Fruit fly (Drosophila melanogaster): ENCODE data around the gene emei.

Gene emei

DNA sequence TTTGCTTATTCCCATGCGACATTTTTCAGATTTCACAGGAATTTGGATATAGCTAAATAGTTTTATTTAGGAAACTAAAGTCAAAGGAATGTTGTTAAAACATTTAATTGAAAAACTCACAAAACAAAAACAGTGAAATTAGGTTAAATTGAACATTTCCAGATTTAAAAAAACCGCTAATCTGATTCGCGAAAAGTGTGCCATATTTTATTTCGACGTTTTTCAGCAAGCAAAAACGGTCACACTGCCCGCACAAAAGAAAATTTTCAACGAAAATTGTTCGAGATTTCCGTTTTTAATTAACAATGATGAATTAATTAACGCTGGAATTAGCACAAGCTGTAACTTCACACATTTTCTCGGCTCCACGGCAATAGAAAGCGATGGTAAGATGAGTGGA is at the start of gene emei, which contains the start of gene CG34012 (continued):
- no peak for TF ChIP-seq aop (GFP tag; IDR thresholded peaks at IDR 0.05)
- peak; percentile 47 for TF ChIP-seq CG9797 (GFP tag; optimal IDR thresholded peaks at IDR 0.05)
- TF ChIP-seq pfk (GFP tag; optimal IDR thresholded peaks at IDR 0.05) = no peak
- TF ChIP-seq CG6272 (GFP tag; IDR thresholded peaks at IDR 0.05) = no peak
- 0 out of 3 replicates have a peak, but pooled peaks have one; percentile 37 for TF ChIP-seq CG34422 (GFP tag; IDR thresholded peaks at IDR 0.05)
- TF ChIP-seq CG12104 (GFP tag; optimal IDR thresholded peaks at IDR 0.05) = no peak
- no peak for TF ChIP-seq CG14667 (GFP tag; IDR thresholded peaks at IDR 0.05)
- no peak for TF ChIP-seq Dip3 (GFP tag; optimal IDR thresholded peaks at IDR 0.05)
- TF ChIP-seq Mes4 (GFP tag; optimal IDR thresholded peaks at IDR 0.05) = no peak
- TF ChIP-seq CG4730 (GFP tag; IDR thresholded peaks at IDR 0.05) = no peak
- TF ChIP-seq ewg (GFP tag; optimal IDR thresholded peaks at IDR 0.05) = no peak
- no peak for TF ChIP-seq bab2 (GFP tag; optimal IDR thresholded peaks at IDR 0.05)
- peak; percentile 82 for TF ChIP-seq bigmax (GFP tag; optimal IDR thresholded peaks at IDR 0.05)
- peak; percentile 43 for TF ChIP-seq pzg (GFP tag; optimal IDR thresholded peaks at IDR 0.05)
- no peak for TF ChIP-seq Fer2 (tag; optimal IDR thresholded peaks at IDR 0.05)
- no peak for TF ChIP-seq CG5180 (GFP tag; optimal IDR thresholded peaks at IDR 0.05)
- TF ChIP-seq CG12219 (GFP tag; optimal IDR thresholded peaks at IDR 0.05) = no peak
- no peak for TF ChIP-seq peb (GFP tag; IDR thresholded peaks at IDR 0.05)
- peak in 1 of 2 experiments; percentile 6 for TF ChIP-seq Pdp1 (GFP tag; optimal IDR thresholded peaks at IDR 0.05)
- TF ChIP-seq bsh (GFP tag; optimal IDR thresholded peaks at IDR 0.05) = no peak
- TF ChIP-seq insv (GFP tag; optimal IDR thresholded peaks at IDR 0.05) = no peak
- TF ChIP-seq Myb (GFP tag; optimal IDR thresholded peaks at IDR 0.05) = peak; percentile 32
- TF ChIP-seq schlank (tag; optimal IDR thresholded peaks at IDR 0.05) = no peak
- TF ChIP-seq CG11696 (GFP tag; IDR thresholded peaks at IDR 0.05) = no peak
- TF ChIP-seq CG4617 (GFP tag; optimal IDR thresholded peaks at IDR 0.05; ENCODE audit: borderline replicate concordance) = peak; percentile 6
- TF ChIP-seq cad (GFP tag; optimal IDR thresholded peaks at IDR 0.05) = no peak
- no peak for TF ChIP-seq HLHmδ (GFP tag; optimal IDR thresholded peaks at IDR 0.05)
- no peak for TF ChIP-seq btn (GFP tag; optimal IDR thresholded peaks at IDR 0.05)
- no peak for TF ChIP-seq Abd-B (GFP tag; optimal IDR thresholded peaks at IDR 0.05)
- TF ChIP-seq Sin3A (optimal IDR thresholded peaks at IDR 0.05) = peak; percentile 21
- TF ChIP-seq Hr3 (GFP tag; optimal IDR thresholded peaks at IDR 0.05) = no peak
- peak; percentile 77 for TF ChIP-seq gfzf (GFP tag; optimal IDR thresholded peaks at IDR 0.05)
- TF ChIP-seq unpg (GFP tag; optimal IDR thresholded peaks at IDR 0.05) = no peak
- TF ChIP-seq CG10267 (tag; optimal IDR thresholded peaks at IDR 0.05) = peak; percentile 10
- no peak for TF ChIP-seq zen2 (GFP tag; IDR thresholded peaks at IDR 0.05; ENCODE audit: partially characterized antibody)
- TF ChIP-seq CG17186 (GFP tag; optimal IDR thresholded peaks at IDR 0.05) = peak; percentile 18
- TF ChIP-seq CG7745 (tag; optimal IDR thresholded peaks at IDR 0.05) = no peak
- TF ChIP-seq Sox100B (GFP tag; optimal IDR thresholded peaks at IDR 0.05) = no peak
- TF ChIP-seq CHES-1-like (GFP tag; optimal IDR thresholded peaks at IDR 0.05) = no peak

DNA sequence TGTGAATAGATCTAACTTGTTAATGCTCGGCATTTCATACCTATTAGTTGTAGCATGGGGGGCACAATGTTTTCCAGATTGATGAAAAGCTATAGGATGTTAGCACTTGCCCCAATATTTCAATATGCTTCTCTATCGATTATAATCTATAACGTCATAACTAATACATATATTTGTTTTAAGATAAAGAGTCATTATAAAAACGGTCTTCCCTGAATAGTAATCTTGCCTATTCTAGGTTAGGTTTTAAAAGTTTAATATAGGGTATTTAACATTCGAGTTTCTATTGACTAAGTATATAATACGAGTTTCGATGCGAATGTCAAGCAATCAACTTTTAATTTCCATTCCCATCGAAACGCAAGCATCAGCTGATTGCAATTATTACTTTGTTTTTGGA is 48.3 kb upstream of the emei start, which contains the start of the genes CG6321 and Blos2:
TSS of gene CG6321 (minus strand) at position 25 of the 400 bp plus-strand sequence.
TSS of gene Blos2 (plus strand) at position 372 of the 400 bp plus-strand sequence.
- TF ChIP-seq abd-A (tag; optimal IDR thresholded peaks at IDR 0.05) (no peak), CG10431 (GFP tag; optimal IDR thresholded peaks at IDR 0.05) (no peak), hb (GFP tag; IDR thresholded peaks at IDR 0.05; ENCODE audit: partially characterized antibody) (no peak), Dref (GFP tag; IDR thresholded peaks at IDR 0.05) (no peak), twi (tag; optimal IDR thresholded peaks at IDR 0.05) (peak; percentile 51), wdn (GFP tag; IDR thresholded peaks at IDR 0.05) (no peak), Doc2 (GFP tag; IDR thresholded peaks at IDR 0.05) (no peak), CG7963 (GFP tag; IDR thresholded peaks at IDR 0.05; ENCODE audit: partially characterized antibody) (no peak), nom (GFP tag; optimal IDR thresholded peaks at IDR 0.05) (peak; percentile 20), Dip3 (GFP tag; optimal IDR thresholded peaks at IDR 0.05) (peak; percentile 46), tap (tag; optimal IDR thresholded peaks at IDR 0.05) (peak; percentile 84), tna (GFP tag; IDR thresholded peaks at IDR 0.05; ENCODE audit: partially characterized antibody) (no peak), CG10321 (GFP tag; IDR thresholded peaks at IDR 0.05) (no peak), CG8290 (GFP tag; optimal IDR thresholded peaks at IDR 0.05) (peak; percentile 31), CG8290 (tag; optimal IDR thresholded peaks at IDR 0.05) (peak in 1 of 2 experiments; percentile 61), Chrac-16 (GFP tag; optimal IDR thresholded peaks at IDR 0.05) (peak; percentile 55)
